Worm (Caenorhabditis elegans): ENCODE results near the gene str-40.

DNA sequence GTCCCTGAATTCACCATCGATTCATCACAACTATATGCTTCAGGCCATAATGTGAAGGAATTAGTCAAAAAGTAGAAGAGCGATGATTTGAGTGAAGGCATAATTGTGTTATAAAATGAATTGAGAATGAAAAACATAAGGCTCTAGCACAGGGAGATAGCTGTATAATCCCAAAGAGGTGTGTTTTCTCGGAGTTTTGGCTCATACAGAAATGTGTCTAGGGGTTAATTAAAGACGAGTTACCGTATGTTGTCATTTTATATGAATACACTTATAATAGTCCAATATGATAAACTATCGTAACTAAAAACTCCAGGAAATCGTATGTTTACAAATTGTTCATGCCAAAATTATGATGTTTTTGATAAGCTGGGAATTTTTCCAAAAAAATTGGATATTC is 11.8 kb upstream of the str-40 start, which contains the start of gene srt-5:
- TF ChIP-seq nhr-237 (tag; optimal IDR thresholded peaks at IDR 0.05) (no peak), ceh-82 (tag; optimal IDR thresholded peaks at IDR 0.05) (no peak), elt-3 (tag; optimal IDR thresholded peaks at IDR 0.05) (no peak)

All from whole organism, L1 larva.